Worm (Caenorhabditis elegans) whole organism, early embryonic: ENCODE data around the gene smex-1.
"Not testable (repeated sequence)": the region's sequence is repeated elsewhere in the genome, so short reads cannot be mapped to it uniquely, and the experiment has no call there.

ENCODE experiments used
- B0310.2 ChIP-seq: sonication (generic microtip); optimal IDR thresholded peaks from 2 replicates; lab custom pipeline; 2016; ENCODE audit warnings: mild to moderate bottlenecking, missing genetic modification characterization, missing compliant biosample characterization
- F13C5.2 ChIP-seq: sonication (generic microtip); optimal IDR thresholded peaks from 2 replicates; lab custom pipeline; 2017; ENCODE audit warnings: mild to moderate bottlenecking, missing genetic modification characterization, inconsistent platforms, missing compliant biosample characterization
- aly-1 ChIP-seq: sonication (generic microtip); optimal IDR thresholded peaks from 2 replicates; lab custom pipeline; 2016; ENCODE audit warnings: missing genetic modification characterization, missing compliant biosample characterization
- ama-1 ChIP-seq: fragments of 150-350 bp; optimal IDR thresholded peaks from 2 replicates; lab custom pipeline; 2014
- ceh-13 ChIP-seq: fragments of 200-800 bp; sonication (Bioruptor generic); optimal IDR thresholded peaks from 2 replicates; lab custom pipeline; 2018; ENCODE audit warnings: mild to moderate bottlenecking, missing genetic modification characterization, missing compliant biosample characterization
- ceh-36 ChIP-seq: sonication (generic microtip); optimal IDR thresholded peaks from 2 replicates; lab custom pipeline; 2016; ENCODE audit warnings: missing genetic modification characterization, inconsistent platforms, missing compliant biosample characterization
- ets-7 ChIP-seq: sonication (generic microtip); optimal IDR thresholded peaks from 2 replicates; lab custom pipeline; 2016; ENCODE audit warnings: missing genotype, missing genetic modification characterization, missing compliant biosample characterization
- flt-1 ChIP-seq: fragments of 200-800 bp; sonication (Bioruptor generic); IDR thresholded peaks from 2 replicates; pipeline ENCODE4 v1.3.6; 2022; ENCODE audit warnings: missing genetic modification characterization, missing compliant biosample characterization
- hmbx-1 ChIP-seq: sonication (generic microtip); optimal IDR thresholded peaks from 2 replicates; lab custom pipeline; 2016; ENCODE audit warnings: mild to moderate bottlenecking, missing genetic modification characterization, missing compliant biosample characterization
- hmg-4 ChIP-seq: fragments of 200-800 bp; sonication (Bioruptor generic); optimal IDR thresholded peaks from 2 replicates; lab custom pipeline; 2018; ENCODE audit warnings: mild to moderate bottlenecking, missing genetic modification characterization, missing compliant biosample characterization
- hnd-1 ChIP-seq: sonication (generic microtip); optimal IDR thresholded peaks from 2 replicates; lab custom pipeline; 2016; ENCODE audit warnings: missing genetic modification characterization, missing compliant biosample characterization
- pes-1 ChIP-seq: fragments of 200-800 bp; sonication (Bioruptor generic); IDR thresholded peaks from 2 replicates; pipeline ENCODE4 v1.3.6; 2022; ENCODE audit warnings: missing genetic modification reagents, missing genetic modification characterization, missing compliant biosample characterization
- scrt-1 ChIP-seq: fragments of 200-800 bp; sonication (Bioruptor generic); IDR thresholded peaks from 2 replicates; pipeline ENCODE4 v1.3.6; 2022; ENCODE audit warnings: missing genetic modification characterization, missing compliant biosample characterization
- sea-1 ChIP-seq: fragments of 200-800 bp; sonication (Bioruptor generic); conservative IDR thresholded peaks from 2 replicates; pipeline ENCODE4 v1.3.6; 2022; ENCODE audit warnings: missing genetic modification characterization, missing compliant biosample characterization
- tbx-11 ChIP-seq: fragments of 200-800 bp; sonication (Bioruptor generic); IDR thresholded peaks from 2 replicates; pipeline ENCODE4 v1.3.6; 2022; ENCODE audit warnings: missing genetic modification characterization, missing compliant biosample characterization
- tbx-37 ChIP-seq: fragments of 200-800 bp; sonication (Bioruptor generic); conservative IDR thresholded peaks from 2 replicates; pipeline ENCODE4 v1.3.6; 2022; ENCODE audit warnings: missing genetic modification reagents, missing genetic modification characterization, missing compliant biosample characterization
- tra-4 ChIP-seq: sonication (generic microtip); optimal IDR thresholded peaks from 2 replicates; lab custom pipeline; 2017; ENCODE audit warnings: missing genetic modification characterization, missing compliant biosample characterization

smex-1 gene

DNA sequence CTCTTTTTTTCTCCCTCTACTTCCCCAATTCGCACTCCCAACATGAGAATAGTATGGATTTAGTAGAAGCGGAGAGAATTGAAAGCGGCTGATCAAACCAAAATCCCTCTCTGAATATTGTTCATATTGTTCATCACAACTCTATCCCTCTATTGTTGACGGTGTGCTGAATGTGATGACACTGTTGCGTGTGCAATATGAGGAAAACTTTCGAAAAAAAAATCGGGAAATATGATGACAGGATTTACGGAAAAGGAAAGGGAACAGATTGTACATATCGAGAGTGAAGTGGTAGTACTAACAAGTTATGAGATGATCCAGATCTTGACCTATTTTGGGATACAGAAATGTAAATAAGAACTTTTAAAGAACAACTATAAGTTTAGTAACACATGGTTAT is at the start of gene smex-1:
Gene smex-1, minus strand, starts transcription at position 101 of the 400 bp plus-strand sequence.
- TF ChIP-seq tbx-11 = no peak
- no peak for TF ChIP-seq ama-1 (lab: Kevin White, UChicago)
- TF ChIP-seq F13C5.2 (tag; lab: Kevin White, UChicago) = no peak
- no peak for TF ChIP-seq ceh-13
- TF ChIP-seq scrt-1 (GFP tag; lab: Robert Waterston, UW) = no peak

ce11 chrV:8345436-8345835 is 49.7 kb upstream of the smex-1 start, which contains the start of gene C08D8.1:
Gene C08D8.1, plus strand, starts transcription at chrV:8345759.
- no peak for TF ChIP-seq sea-1 (GFP tag; lab: Robert Waterston, UW)
- no peak for TF ChIP-seq tbx-11
- TF ChIP-seq hnd-1 (tag; lab: Kevin White, UChicago) = no peak
- no peak for TF ChIP-seq tbx-37 (GFP tag; lab: Robert Waterston, UW)
- no peak for TF ChIP-seq F13C5.2 (tag; lab: Kevin White, UChicago)
- TF ChIP-seq ama-1 (lab: Kevin White, UChicago) = no peak
- no peak for TF ChIP-seq hmg-4
- no peak for TF ChIP-seq flt-1 (GFP tag; lab: Robert Waterston, UW)
- TF ChIP-seq scrt-1 (GFP tag; lab: Robert Waterston, UW) = no peak
- TF ChIP-seq hmbx-1 = no peak
- no peak for TF ChIP-seq ceh-36
- no peak for TF ChIP-seq ceh-13
- TF ChIP-seq B0310.2 (tag; lab: Kevin White, UChicago) = no peak
- TF ChIP-seq tra-4 (tag; lab: Kevin White, UChicago) = no peak
- no peak for TF ChIP-seq ets-7 (tag; lab: Kevin White, UChicago)
- TF ChIP-seq aly-1 (tag; lab: Kevin White, UChicago) = no peak
- no peak for TF ChIP-seq pes-1 (GFP tag; lab: Robert Waterston, UW)

DNA sequence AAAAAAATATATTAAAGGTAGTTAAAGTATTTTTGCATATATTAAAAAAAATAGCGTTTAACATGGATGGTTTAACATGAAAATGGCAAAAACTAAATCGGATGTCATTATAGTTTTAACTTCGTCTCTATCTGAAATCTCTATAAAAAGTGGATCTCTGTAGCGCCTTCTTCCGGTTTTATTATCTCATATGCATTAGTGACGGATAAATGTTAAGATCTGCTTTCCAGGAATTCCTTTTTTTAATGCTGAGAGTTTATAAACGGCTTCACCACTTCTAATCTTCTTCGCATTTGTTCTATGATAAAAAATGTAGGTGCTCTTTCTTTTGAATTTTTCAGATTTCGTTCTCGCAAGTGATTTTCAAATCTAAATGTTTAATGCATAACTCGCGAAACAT is 46.6 kb upstream of the smex-1 start:
- TF ChIP-seq hmg-4 = no peak
- TF ChIP-seq sea-1 (GFP tag; lab: Robert Waterston, UW) = no peak
- no peak for TF ChIP-seq ama-1 (lab: Kevin White, UChicago)
- TF ChIP-seq tra-4 (tag; lab: Kevin White, UChicago) = no peak
- TF ChIP-seq flt-1 (GFP tag; lab: Robert Waterston, UW) = no peak
- no peak for TF ChIP-seq hnd-1 (tag; lab: Kevin White, UChicago)
- no peak for TF ChIP-seq B0310.2 (tag; lab: Kevin White, UChicago)
- TF ChIP-seq ceh-13 = no peak
- no peak for TF ChIP-seq tbx-11
- TF ChIP-seq scrt-1 (GFP tag; lab: Robert Waterston, UW) = no peak
- TF ChIP-seq ceh-36 = no peak
- TF ChIP-seq aly-1 (tag; lab: Kevin White, UChicago) = no peak
- TF ChIP-seq ets-7 (tag; lab: Kevin White, UChicago) = no peak
- TF ChIP-seq hmbx-1 = no peak
- no peak for TF ChIP-seq tbx-37 (GFP tag; lab: Robert Waterston, UW)
- no peak for TF ChIP-seq pes-1 (GFP tag; lab: Robert Waterston, UW)
- TF ChIP-seq F13C5.2 (tag; lab: Kevin White, UChicago) = no peak

DNA sequence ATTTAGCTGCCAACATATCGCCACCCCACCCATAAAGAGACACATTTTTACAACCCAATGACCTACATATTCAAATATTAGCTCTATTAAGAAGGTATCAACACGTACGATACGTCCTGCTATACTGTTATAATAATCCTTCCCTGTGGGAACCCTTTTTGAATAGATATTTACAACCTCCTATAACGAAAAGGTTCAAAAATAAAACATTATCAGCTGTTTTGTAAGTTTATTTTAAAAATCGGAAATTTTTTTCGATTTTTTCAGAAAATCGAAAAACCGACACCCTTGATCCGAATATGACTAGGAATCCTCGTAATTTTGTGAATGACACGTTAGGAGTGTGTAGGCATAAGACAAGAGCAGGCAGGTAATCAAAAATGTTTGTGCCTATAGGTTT is 45.2 kb upstream of the smex-1 start, which contains the start of gene C08D8.7:
Gene C08D8.7, plus strand, starts transcription at position 301 of the 400 bp plus-strand sequence.
- TF ChIP-seq B0310.2 (tag; lab: Kevin White, UChicago); ceh-13; hmg-4: not testable (repeated sequence)

DNA sequence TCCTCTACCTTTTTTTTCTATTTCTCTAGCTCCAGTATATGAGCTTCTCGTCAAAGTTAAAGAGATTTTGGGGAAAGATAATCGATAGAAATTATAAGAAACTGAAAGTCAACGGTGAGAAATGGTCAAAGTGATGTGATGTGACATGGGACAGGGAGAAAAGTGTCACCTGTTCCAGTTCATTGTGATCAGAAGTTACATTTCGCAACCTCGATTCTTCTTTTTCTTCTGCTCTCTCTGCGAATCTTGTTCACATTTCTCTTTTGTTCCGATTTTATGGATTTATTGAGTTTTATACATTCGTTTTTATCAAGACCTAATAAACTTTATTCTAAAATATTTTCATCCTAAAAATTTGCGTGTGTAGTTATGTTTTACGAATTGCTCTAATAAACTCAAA is 39.9 kb upstream of the smex-1 start:
- no peak for TF ChIP-seq scrt-1 (GFP tag; lab: Robert Waterston, UW)
- no peak for TF ChIP-seq tbx-37 (GFP tag; lab: Robert Waterston, UW)
- TF ChIP-seq hmg-4 = no peak
- TF ChIP-seq tra-4 (tag; lab: Kevin White, UChicago) = no peak
- no peak for TF ChIP-seq hmbx-1
- no peak for TF ChIP-seq F13C5.2 (tag; lab: Kevin White, UChicago)
- TF ChIP-seq ceh-13 = no peak
- no peak for TF ChIP-seq flt-1 (GFP tag; lab: Robert Waterston, UW)
- TF ChIP-seq ceh-36 = no peak
- no peak for TF ChIP-seq B0310.2 (tag; lab: Kevin White, UChicago)
- TF ChIP-seq hnd-1 (tag; lab: Kevin White, UChicago) = no peak
- no peak for TF ChIP-seq ets-7 (tag; lab: Kevin White, UChicago)
- no peak for TF ChIP-seq pes-1 (GFP tag; lab: Robert Waterston, UW)
- TF ChIP-seq aly-1 (tag; lab: Kevin White, UChicago) = no peak
- TF ChIP-seq tbx-11 = no peak
- TF ChIP-seq sea-1 (GFP tag; lab: Robert Waterston, UW) = no peak
- TF ChIP-seq ama-1 (lab: Kevin White, UChicago) = no peak

DNA sequence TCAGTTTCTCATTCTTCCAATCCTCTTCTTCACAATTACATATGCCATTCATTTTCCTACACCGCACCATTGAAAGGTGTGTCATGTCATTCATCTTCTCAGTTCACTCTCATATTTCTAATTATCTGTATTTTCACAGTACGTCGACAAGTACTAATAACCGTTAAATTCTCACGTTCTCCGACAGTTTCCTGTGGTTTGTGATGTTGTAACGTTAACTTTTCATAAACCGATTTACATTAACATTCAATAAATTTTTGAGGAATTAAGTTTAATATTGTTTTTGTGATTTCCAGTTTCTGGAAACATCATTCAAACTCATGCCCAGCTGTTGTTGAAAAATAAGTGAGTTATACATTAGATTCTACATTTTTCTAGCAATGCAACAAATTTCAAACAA is 38.6 kb upstream of the smex-1 start, which contains the start of gene tmd-2:
Gene tmd-2, plus strand, starts transcription at position 301 of the 400 bp plus-strand sequence.
- no peak for TF ChIP-seq flt-1 (GFP tag; lab: Robert Waterston, UW)

- 0 out of 2 replicates have a peak, but pooled peaks have one; percentile 47 for TF ChIP-seq scrt-1 (GFP tag; lab: Robert Waterston, UW)
Measured at ce11 chrV:8329390-8329789, 33.6 kb upstream of the smex-1 start.

DNA sequence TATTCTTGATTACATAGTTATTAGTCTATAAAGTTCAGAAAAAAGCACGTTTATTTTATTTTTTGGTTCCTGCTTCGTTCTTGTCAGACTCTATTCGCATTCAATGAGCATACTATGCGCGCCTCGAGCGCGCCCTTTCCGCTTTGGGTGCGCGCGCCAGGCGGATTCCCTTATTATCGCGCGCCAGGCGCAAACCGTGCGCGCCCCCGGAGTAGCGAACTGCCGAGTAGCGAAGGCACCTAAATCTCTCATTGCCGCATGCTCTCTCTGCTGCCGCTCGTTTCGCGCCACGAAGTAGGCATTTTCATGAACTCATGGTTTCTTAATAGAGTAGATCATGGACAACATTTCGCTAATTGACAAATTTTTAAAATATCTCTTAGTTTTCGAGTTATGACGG is 31.3 kb upstream of the smex-1 start:
- TF ChIP-seq ets-7 (tag; lab: Kevin White, UChicago) = no peak
- no peak for TF ChIP-seq scrt-1 (GFP tag; lab: Robert Waterston, UW)
- TF ChIP-seq flt-1 (GFP tag; lab: Robert Waterston, UW) = no peak
- TF ChIP-seq tbx-11 = no peak
- TF ChIP-seq hnd-1 (tag; lab: Kevin White, UChicago) = no peak
- no peak for TF ChIP-seq ceh-13
- no peak for TF ChIP-seq ceh-36
- no peak for TF ChIP-seq aly-1 (tag; lab: Kevin White, UChicago)
- no peak for TF ChIP-seq hmbx-1
- TF ChIP-seq sea-1 (GFP tag; lab: Robert Waterston, UW) = no peak
- no peak for TF ChIP-seq pes-1 (GFP tag; lab: Robert Waterston, UW)
